Worm (Caenorhabditis elegans): ENCODE measurements around the gene clr-1.

DNA sequence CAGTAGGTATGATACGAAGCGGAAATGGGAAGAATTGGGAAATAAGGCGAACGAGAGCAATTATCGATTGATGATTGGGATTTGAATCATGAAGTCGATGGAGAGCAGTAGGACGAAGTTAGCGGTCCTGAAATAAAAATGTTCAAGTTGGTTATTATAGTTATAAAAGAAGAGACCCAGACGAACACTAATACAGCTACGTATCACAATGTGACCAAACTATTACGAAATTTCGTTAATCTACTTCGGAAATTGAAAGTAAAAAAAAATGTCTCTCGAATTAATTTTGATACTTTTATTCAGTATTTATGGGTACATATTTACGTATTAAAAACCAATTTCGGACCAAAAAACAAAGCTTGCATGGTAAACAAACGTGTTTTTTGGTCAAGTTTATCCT, 39.7 kb upstream of the clr-1 start:
- TF ChIP-seq zip-5 (tag; optimal IDR thresholded peaks at IDR 0.05), result no peak
- TF ChIP-seq pqm-1 (tag; optimal IDR thresholded peaks at IDR 0.05), result no peak
- TF ChIP-seq ama-1 (optimal IDR thresholded peaks at IDR 0.05), result no peak
- TF ChIP-seq hlh-8 (tag; optimal IDR thresholded peaks at IDR 0.05), result no peak
- no peak for TF ChIP-seq elt-4 (tag; optimal IDR thresholded peaks at IDR 0.05)
- no peak for TF ChIP-seq ceh-9 (tag; optimal IDR thresholded peaks at IDR 0.05)
- no peak for TF ChIP-seq fkh-10 (GFP tag; optimal IDR thresholded peaks at IDR 0.05)
- no peak for TF ChIP-seq tbx-2 (tag; optimal IDR thresholded peaks at IDR 0.05)
- TF ChIP-seq lim-6 (tag; optimal IDR thresholded peaks at IDR 0.05), result no peak
- no peak for TF ChIP-seq rnt-1 (tag; optimal IDR thresholded peaks at IDR 0.05)
